Worm (Caenorhabditis elegans): Measurements from ENCODE around the gene sars-2.

The sars-2 gene

DNA sequence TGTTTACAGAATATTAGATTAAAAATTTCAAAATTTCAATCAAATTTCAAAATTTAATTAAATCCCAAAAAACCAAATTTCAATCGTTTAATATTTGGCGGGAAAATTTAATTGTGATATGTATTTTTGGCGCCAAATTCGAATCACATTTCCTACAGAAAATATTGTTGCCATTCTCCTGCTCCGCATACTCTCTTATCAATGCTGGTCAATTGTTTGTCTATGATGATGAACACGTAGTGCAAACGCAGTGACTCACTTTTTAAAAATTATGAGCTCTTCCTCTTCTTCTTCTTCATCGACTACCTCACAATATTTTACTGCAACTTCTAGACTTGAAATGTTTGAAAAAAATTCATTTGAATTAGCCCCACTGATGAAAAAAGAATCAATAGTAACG lies 31.0 kb upstream of the sars-2 start, which contains the start of gene trpl-2:
Gene trpl-2 (plus strand): TSS at position 210 of the 400 bp plus-strand sequence.
- TF ChIP-seq lim-6 (tag; optimal IDR thresholded peaks at IDR 0.05) (no peak), odd-2 (tag; optimal IDR thresholded peaks at IDR 0.05) (no peak), pros-1 (tag; optimal IDR thresholded peaks at IDR 0.05) (no peak), syd-9 (tag; optimal IDR thresholded peaks at IDR 0.05) (no peak), unc-42 (tag; optimal IDR thresholded peaks at IDR 0.05) (no peak), elt-2 (tag; optimal IDR thresholded peaks at IDR 0.05) (no peak), hlh-30 (tag; optimal IDR thresholded peaks at IDR 0.05; ENCODE audit: insufficient read depth) (no peak), ceh-48 (tag; optimal IDR thresholded peaks at IDR 0.05) (no peak), ceh-19 (GFP tag; optimal IDR thresholded peaks at IDR 0.05) (no peak), pha-2 (tag; optimal IDR thresholded peaks at IDR 0.05) (no peak), F13H6.1 (tag; optimal IDR thresholded peaks at IDR 0.05) (no peak), tbx-7 (tag; optimal IDR thresholded peaks at IDR 0.05) (no peak), zip-5 (tag; optimal IDR thresholded peaks at IDR 0.05) (no peak), ref-2 (tag; optimal IDR thresholded peaks at IDR 0.05) (no peak), dve-1 (tag; optimal IDR thresholded peaks at IDR 0.05) (no peak)

- TF ChIP-seq sox-4 (tag; optimal IDR thresholded peaks at IDR 0.05) (no peak), hlh-30 (tag; optimal IDR thresholded peaks at IDR 0.05; ENCODE audit: insufficient read depth) (no peak), ceh-34 (tag; optimal IDR thresholded peaks at IDR 0.05) (no peak), ztf-16 (tag; optimal IDR thresholded peaks at IDR 0.05) (no peak), C38D4.7 (GFP tag; optimal IDR thresholded peaks at IDR 0.05) (no peak), ceh-18 (tag; optimal IDR thresholded peaks at IDR 0.05) (no peak), fax-1 (tag; optimal IDR thresholded peaks at IDR 0.05) (no peak), ceh-30 (tag; optimal IDR thresholded peaks at IDR 0.05) (no peak), nhr-232 (tag; optimal IDR thresholded peaks at IDR 0.05) (no peak), madf-2 (tag; optimal IDR thresholded peaks at IDR 0.05) (no peak), mec-3 (tag; optimal IDR thresholded peaks at IDR 0.05; ENCODE audit: borderline replicate concordance) (no peak), tbx-2 (tag; optimal IDR thresholded peaks at IDR 0.05) (no peak), fkh-6 (tag; optimal IDR thresholded peaks at IDR 0.05) (no peak), ceh-45 (GFP tag; IDR thresholded peaks at IDR 0.05) (no peak), ceh-9 (tag; optimal IDR thresholded peaks at IDR 0.05) (no peak), ttx-3 (tag; optimal IDR thresholded peaks at IDR 0.05) (no peak), ceh-6 (GFP tag; optimal IDR thresholded peaks at IDR 0.05) (no peak), pha-2 (tag; optimal IDR thresholded peaks at IDR 0.05) (no peak)
Measured at ce11 chrIV:4336139-4336851, 21.1 kb upstream of the sars-2 start, which contains the start of the genes W03B1.3 and oac-51. Gene W03B1.3, minus strand, starts transcription at chrIV:4336239. Gene oac-51, plus strand, starts transcription at chrIV:4336801.

DNA sequence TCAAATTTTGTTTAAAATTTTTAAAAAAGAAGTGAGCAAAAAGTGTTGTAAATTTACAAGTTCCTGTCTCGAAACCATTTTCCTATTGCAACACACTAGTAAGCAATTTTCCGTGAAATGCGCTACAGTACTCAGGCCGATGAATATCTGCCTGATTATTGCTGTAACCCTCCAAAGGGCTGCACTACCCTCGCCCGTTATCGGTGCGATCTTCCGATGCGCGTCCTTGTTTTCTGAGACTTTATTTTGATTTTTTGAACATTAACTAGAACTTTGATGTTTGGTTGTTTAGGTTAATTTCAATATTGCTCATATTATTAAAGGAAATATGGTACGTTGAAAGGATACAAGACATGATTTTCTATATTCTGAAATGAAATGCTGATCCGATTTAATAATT lies 19.2 kb upstream of the sars-2 start:
- TF ChIP-seq pqm-1 (tag; optimal IDR thresholded peaks at IDR 0.05) (no peak), npax-4 (tag; optimal IDR thresholded peaks at IDR 0.05) (no peak), sdc-2 (tag; optimal IDR thresholded peaks at IDR 0.05) (no peak), ets-4 (tag; optimal IDR thresholded peaks at IDR 0.05) (no peak), odd-2 (tag; optimal IDR thresholded peaks at IDR 0.05) (no peak), lim-6 (tag; optimal IDR thresholded peaks at IDR 0.05) (no peak), K09A11.1 (tag; optimal IDR thresholded peaks at IDR 0.05; ENCODE audit: insufficient read depth) (no peak), ama-1 (optimal IDR thresholded peaks at IDR 0.05) (no peak), hlh-15 (tag; optimal IDR thresholded peaks at IDR 0.05) (no peak), ref-2 (tag; optimal IDR thresholded peaks at IDR 0.05) (no peak), madf-2 (tag; optimal IDR thresholded peaks at IDR 0.05) (no peak), syd-9 (tag; optimal IDR thresholded peaks at IDR 0.05) (no peak), pros-1 (tag; optimal IDR thresholded peaks at IDR 0.05) (no peak), ceh-14 (tag; optimal IDR thresholded peaks at IDR 0.05) (no peak), ceh-48 (tag; optimal IDR thresholded peaks at IDR 0.05) (no peak), ztf-16 (tag; optimal IDR thresholded peaks at IDR 0.05) (no peak), eyg-1 (tag; optimal IDR thresholded peaks at IDR 0.05) (no peak)
